Worm (Caenorhabditis elegans) whole organism, early embryonic: ENCODE measurements around the gene mcm-3.

Source experiments
- B0310.2 ChIP-seq: sonication (generic microtip); optimal IDR thresholded peaks from 2 replicates; lab custom pipeline; 2016; ENCODE audit warnings: mild to moderate bottlenecking, missing genetic modification characterization, missing compliant biosample characterization
- F13C5.2 ChIP-seq: sonication (generic microtip); optimal IDR thresholded peaks from 2 replicates; lab custom pipeline; 2017; ENCODE audit warnings: mild to moderate bottlenecking, missing genetic modification characterization, inconsistent platforms, missing compliant biosample characterization
- aly-1 ChIP-seq: sonication (generic microtip); optimal IDR thresholded peaks from 2 replicates; lab custom pipeline; 2016; ENCODE audit warnings: missing genetic modification characterization, missing compliant biosample characterization
- ama-1 ChIP-seq: fragments of 150-350 bp; optimal IDR thresholded peaks from 2 replicates; lab custom pipeline; 2014
- ceh-36 ChIP-seq: sonication (generic microtip); optimal IDR thresholded peaks from 2 replicates; lab custom pipeline; 2016; ENCODE audit warnings: missing genetic modification characterization, inconsistent platforms, missing compliant biosample characterization
- ets-7 ChIP-seq: sonication (generic microtip); optimal IDR thresholded peaks from 2 replicates; lab custom pipeline; 2016; ENCODE audit warnings: missing genotype, missing genetic modification characterization, missing compliant biosample characterization
- hmbx-1 ChIP-seq: sonication (generic microtip); optimal IDR thresholded peaks from 2 replicates; lab custom pipeline; 2016; ENCODE audit warnings: mild to moderate bottlenecking, missing genetic modification characterization, missing compliant biosample characterization
- hnd-1 ChIP-seq: sonication (generic microtip); optimal IDR thresholded peaks from 2 replicates; lab custom pipeline; 2016; ENCODE audit warnings: missing genetic modification characterization, missing compliant biosample characterization
- tra-4 ChIP-seq: sonication (generic microtip); optimal IDR thresholded peaks from 2 replicates; lab custom pipeline; 2017; ENCODE audit warnings: missing genetic modification characterization, missing compliant biosample characterization

DNA sequence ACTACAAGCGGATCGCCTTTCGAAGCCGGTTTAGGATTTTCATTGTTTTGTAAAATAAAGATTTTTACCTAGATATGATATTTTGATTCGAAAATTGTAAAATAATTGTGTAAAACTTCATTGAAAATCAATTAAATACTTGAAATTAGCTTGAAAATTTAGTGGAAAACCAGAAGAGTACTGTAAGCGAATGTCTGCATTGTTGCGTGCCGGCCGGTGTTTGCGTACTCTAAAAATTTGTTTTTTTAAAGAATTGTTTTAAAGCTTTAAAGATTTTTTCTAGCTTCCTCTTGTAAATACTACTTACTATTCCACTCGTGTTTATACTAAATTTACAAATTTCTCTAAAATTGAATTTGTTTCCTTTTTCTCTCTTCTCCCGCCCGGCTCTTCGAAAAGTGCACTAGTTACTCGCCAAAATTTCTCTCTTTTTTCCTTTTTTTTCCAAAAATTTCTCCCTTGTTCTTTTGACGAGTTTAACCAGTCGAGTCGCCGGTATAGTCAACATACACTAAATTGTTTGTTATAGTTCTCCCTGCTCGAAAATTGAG is 10.1 kb upstream of the mcm-3 start:
- TF ChIP-seq tra-4 (no peak), F13C5.2 (no peak), ama-1 (lab: Kevin White, UChicago) (no peak), aly-1 (no peak), ceh-36 (tag; lab: Kevin White, UChicago) (no peak), B0310.2 (no peak), hmbx-1 (tag; lab: Kevin White, UChicago) (no peak), hnd-1 (no peak), ets-7 (tag; lab: Kevin White, UChicago) (no peak)
